Worm (Caenorhabditis elegans) whole organism, L3 larva: Measurements from ENCODE around the gene Y73F8A.32.
A peak's percentile ranks its signal among the peaks of the same experiment; 100 is the strongest.

Experiments used
- R02D3.7 ChIP-seq: fragments of 150-350 bp; optimal IDR thresholded peaks from 2 replicates; lab custom pipeline; 2014; ENCODE audit warnings: missing biosample characterization, missing genetic modification characterization
- aly-2 ChIP-seq: fragments of 150-350 bp; optimal IDR thresholded peaks from 2 replicates; lab custom pipeline; 2014; ENCODE audit warnings: missing biosample characterization, missing genetic modification characterization
- hmg-11 ChIP-seq: sonication (generic microtip); optimal IDR thresholded peaks from 2 replicates; lab custom pipeline; 2016; ENCODE audit warnings: missing genetic modification characterization, missing compliant biosample characterization
- nhr-43 ChIP-seq: sonication (generic microtip); optimal IDR thresholded peaks from 2 replicates; lab custom pipeline; 2016; ENCODE audit warnings: mild to moderate bottlenecking, missing genetic modification characterization, missing compliant biosample characterization; ENCODE audit not compliant: poor library complexity, severe bottlenecking
- nhr-77 ChIP-seq: fragments of 150-350 bp; optimal IDR thresholded peaks from 2 replicates; lab custom pipeline; 2014; ENCODE audit warnings: missing biosample characterization, missing genetic modification characterization
- pha-4 ChIP-seq: fragments of 150-350 bp; optimal IDR thresholded peaks from 2 replicates; lab custom pipeline; 2014; ENCODE audit warnings: missing biosample characterization, missing genetic modification reagents, missing genetic modification characterization
- snpc-4 ChIP-seq: fragments of 150-350 bp; optimal IDR thresholded peaks from 2 replicates; lab custom pipeline; 2014; ENCODE audit warnings: missing biosample characterization, missing genetic modification characterization
- ztf-11 ChIP-seq: fragments of 150-350 bp; optimal IDR thresholded peaks from 2 replicates; lab custom pipeline; 2014; ENCODE audit warnings: missing biosample characterization, missing genetic modification characterization

DNA sequence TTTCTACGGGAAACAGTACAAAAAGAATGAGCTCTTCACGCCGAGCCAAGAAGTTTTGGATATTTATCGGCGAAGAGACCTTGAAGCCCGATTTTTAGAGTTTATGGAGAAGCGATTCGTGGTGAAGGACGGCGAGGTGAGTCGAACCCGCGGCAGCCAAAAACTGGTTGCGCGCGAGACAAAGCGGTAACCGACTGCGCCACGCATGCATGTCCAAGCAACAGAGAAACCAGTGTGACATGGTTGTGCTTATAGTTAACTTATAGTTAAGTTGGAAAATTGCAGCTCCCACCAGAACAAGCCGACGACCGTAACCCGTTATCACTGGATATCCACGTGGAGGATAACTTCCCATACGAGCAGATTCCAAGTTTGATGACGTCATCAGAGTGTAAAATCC is 44.9 kb downstream of the Y73F8A.32 start:
- no peak for TF ChIP-seq nhr-77
- no peak for TF ChIP-seq ztf-11 (tag; lab: Kevin White, UChicago)
- TF ChIP-seq nhr-43 (tag; lab: Kevin White, UChicago), result no peak
- no peak for TF ChIP-seq R02D3.7 (tag; lab: Kevin White, UChicago)
- TF ChIP-seq snpc-4, result no peak
- TF ChIP-seq pha-4 (tag; lab: Kevin White, UChicago), result peak; percentile 26
- TF ChIP-seq hmg-11 (tag; lab: Kevin White, UChicago), result no peak
- no peak for TF ChIP-seq aly-2 (tag; lab: Kevin White, UChicago)
